Worm (Caenorhabditis elegans) whole organism, L3 larva: ENCODE data around the gene ugt-61.

Experiments
- ceh-28 ChIP-seq: fragments of 150-350 bp; optimal IDR thresholded peaks from 2 replicates; lab custom pipeline; 2014; ENCODE audit warnings: missing biosample characterization, missing genetic modification reagents, missing genetic modification characterization
- egl-27 ChIP-seq: sonication (generic microtip); optimal IDR thresholded peaks from 4 replicates; lab custom pipeline; 2017; ENCODE audit warnings: missing biosample characterization, missing genetic modification reagents, missing genetic modification characterization
- elt-3 ChIP-seq, 3 experiments: fragments of 150-350 bp in 1 of 3; sonication (generic microtip) in 2 of 3; optimal IDR thresholded peaks; 2 replicates in 2 of 3; 4 replicates in 1 of 3; lab custom pipeline; 2014 to 2017; ENCODE audit warnings: missing biosample characterization in 3 of 3, missing genetic modification characterization in 3 of 3
- nhr-11 ChIP-seq: fragments of 150-350 bp; optimal IDR thresholded peaks from 2 replicates; lab custom pipeline; 2014; ENCODE audit warnings: missing biosample characterization, missing genetic modification characterization
- nhr-237 ChIP-seq: fragments of 150-350 bp; optimal IDR thresholded peaks from 2 replicates; lab custom pipeline; 2014; ENCODE audit warnings: missing biosample characterization, missing genetic modification characterization
- nhr-76 ChIP-seq: fragments of 150-350 bp; sonication (generic microtip); optimal IDR thresholded peaks from 5 replicates; lab custom pipeline; 2014; ENCODE audit warnings: missing biosample characterization, missing genetic modification characterization

DNA sequence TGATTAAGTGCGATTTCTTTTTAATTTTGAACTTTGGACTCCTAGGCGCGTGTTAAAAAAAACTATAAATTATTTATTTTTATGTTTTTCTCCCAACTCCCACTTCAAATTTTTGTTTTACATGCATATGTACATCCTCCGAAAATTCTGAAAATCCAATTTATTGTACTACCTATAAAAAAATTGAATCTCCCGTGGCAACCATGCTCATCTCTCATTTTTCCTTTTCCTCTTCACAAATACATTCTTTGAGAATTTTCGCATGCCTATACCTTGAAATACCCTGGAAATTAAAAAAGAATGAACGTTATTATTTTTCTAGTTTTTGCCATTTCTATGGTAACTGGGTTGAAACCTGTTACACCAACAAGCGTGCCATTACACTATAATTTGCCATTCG lies 46.6 kb downstream of the ugt-61 start, which contains the start of gene R02F11.10:
- no peak for TF ChIP-seq nhr-237 (tag; lab: Kevin White, UChicago)
- no peak for TF ChIP-seq egl-27 (tag; lab: Kevin White, UChicago)
- no peak for TF ChIP-seq ceh-28
- TF ChIP-seq nhr-76 (tag; lab: Kevin White, UChicago): no peak
- no peak for TF ChIP-seq elt-3 (tag; optimal IDR thresholded peaks at IDR 0.05; lab: Kevin White, UChicago)
- no peak for TF ChIP-seq nhr-11
